Fruit fly (Drosophila melanogaster) whole organism, embryonic: Measurements from ENCODE around the gene SecS.

ENCODE experiments used
- Atf-2 ChIP-seq: fragments of 200-800 bp; sonication (Bioruptor generic); optimal IDR thresholded peaks from 2 replicates; lab custom pipeline; 2016; ENCODE audit warnings: missing biosample characterization, missing genetic modification characterization
- CG10147 ChIP-seq: fragments of 200-800 bp; sonication (Bioruptor generic); optimal IDR thresholded peaks from 2 replicates; lab custom pipeline; 2019; ENCODE audit warnings: missing biosample characterization, mild to moderate bottlenecking, missing genetic modification characterization, moderate library complexity
- CG11456 ChIP-seq: fragments of 200-800 bp; sonication (Bioruptor generic); IDR thresholded peaks from 3 replicates; pipeline ENCODE4 v1.3.6; 2022; ENCODE audit warnings: missing biosample characterization, missing genetic modification characterization
- CG11695 ChIP-seq: fragments of 200-800 bp; sonication (Bioruptor generic); IDR thresholded peaks from 3 replicates; pipeline ENCODE4 v1.3.6; 2022; ENCODE audit warnings: missing biosample characterization, missing genetic modification characterization
- CG12659 ChIP-seq: fragments of 200-800 bp; sonication (Bioruptor generic); optimal IDR thresholded peaks from 3 replicates; lab custom pipeline; 2017; ENCODE audit warnings: mild to moderate bottlenecking, missing biosample characterization, missing genetic modification reagents, missing genetic modification characterization
- CG12769 ChIP-seq: fragments of 200-800 bp; sonication (Bioruptor generic); optimal IDR thresholded peaks from 2 replicates; lab custom pipeline; 2019; ENCODE audit warnings: missing biosample characterization, mild to moderate bottlenecking, missing genetic modification characterization, moderate library complexity
- CG14441 ChIP-seq: fragments of 200-800 bp; sonication (Bioruptor generic); IDR thresholded peaks from 2 replicates; pipeline ENCODE4 v1.3.6; 2022; ENCODE audit warnings: missing biosample characterization, missing genetic modification characterization
- CG15514 ChIP-seq: fragments of 200-800 bp; sonication (Bioruptor generic); optimal IDR thresholded peaks from 3 replicates; lab custom pipeline; 2017; ENCODE audit warnings: missing biosample characterization, missing genetic modification characterization, mild to moderate bottlenecking, moderate library complexity, missing genetic modification reagents
- CG15601 ChIP-seq: fragments of 200-800 bp; sonication (Bioruptor generic); optimal IDR thresholded peaks from 3 replicates; lab custom pipeline; 2019; ENCODE audit warnings: missing biosample characterization, mild to moderate bottlenecking, missing genetic modification characterization, moderate library complexity
- CG17328 ChIP-seq: fragments of 200-800 bp; sonication (Bioruptor generic); IDR thresholded peaks from 2 replicates; pipeline ENCODE4 v1.3.6; 2022; ENCODE audit warnings: missing biosample characterization, missing genetic modification characterization
- CG18476 ChIP-seq: fragments of 200-800 bp; sonication (Bioruptor generic); optimal IDR thresholded peaks from 2 replicates; lab custom pipeline; 2016; ENCODE audit warnings: missing biosample characterization, mild to moderate bottlenecking, missing genetic modification characterization
- CG30403 ChIP-seq: fragments of 200-800 bp; sonication (Bioruptor generic); optimal IDR thresholded peaks from 3 replicates; lab custom pipeline; 2016; ENCODE audit warnings: missing biosample characterization, missing genetic modification characterization
- CG31224 ChIP-seq: fragments of 200-800 bp; sonication (Bioruptor generic); IDR thresholded peaks from 2 replicates; pipeline ENCODE4 v1.3.6; 2022; ENCODE audit warnings: missing biosample characterization, missing genetic modification characterization
- CG31365 ChIP-seq: fragments of 200-800 bp; sonication (Bioruptor generic); optimal IDR thresholded peaks from 2 replicates; lab custom pipeline; 2018; ENCODE audit warnings: missing biosample characterization, mild to moderate bottlenecking, missing genetic modification characterization
- CG4328 ChIP-seq: fragments of 200-800 bp; sonication (Bioruptor generic); optimal IDR thresholded peaks from 3 replicates; lab custom pipeline; 2017; ENCODE audit warnings: missing biosample characterization, missing genetic modification reagents, missing genetic modification characterization
- CG4820 ChIP-seq: fragments of 200-800 bp; sonication (Bioruptor generic); optimal IDR thresholded peaks from 3 replicates; lab custom pipeline; 2016; ENCODE audit warnings: missing biosample characterization, missing genetic modification characterization
- CG5953 ChIP-seq: fragments of 200-800 bp; sonication (Bioruptor generic); IDR thresholded peaks from 2 replicates; pipeline ENCODE4 v1.3.6; 2022; ENCODE audit warnings: missing biosample characterization, missing genetic modification characterization
- CG7271 ChIP-seq: fragments of 200-800 bp; sonication (Bioruptor generic); optimal IDR thresholded peaks from 2 replicates; lab custom pipeline; 2018; ENCODE audit warnings: missing biosample characterization, mild to moderate bottlenecking, missing genetic modification characterization, moderate library complexity
- CG7963 ChIP-seq: fragments of 200-800 bp; sonication (Bioruptor generic); IDR thresholded peaks from 3 replicates; pipeline ENCODE4 v1.3.6; 2022; ENCODE audit warnings: missing biosample characterization, missing genetic modification characterization; ENCODE audit not compliant: partially characterized antibody
- CG8281 ChIP-seq: fragments of 200-800 bp; sonication (Bioruptor generic); optimal IDR thresholded peaks from 2 replicates; lab custom pipeline; 2018; ENCODE audit warnings: missing biosample characterization, mild to moderate bottlenecking, missing genetic modification characterization, moderate library complexity
- Eip74EF ChIP-seq, 2 experiments: fragments of 200-800 bp in 1 of 2; fragments of >200 bp in 1 of 2; sonication (Bioruptor generic) in 1 of 2; optimal IDR thresholded peaks; 2 replicates each; lab custom pipeline; 2017 to 2019; ENCODE audit warnings: missing biosample characterization in 2 of 2, missing genetic modification characterization in 2 of 2, mild to moderate bottlenecking in 1 of 2, moderate library complexity in 1 of 2
- Ets65A ChIP-seq: fragments of 200-800 bp; sonication (Bioruptor generic); peaks from one replicate; lab custom pipeline; 2016; ENCODE audit warnings: missing biosample characterization, missing genetic modification characterization
- Gug ChIP-seq: fragments of 200-800 bp; sonication (Bioruptor generic); IDR thresholded peaks from 4 replicates; pipeline ENCODE4 v1.3.6; 2022; ENCODE audit warnings: missing biosample characterization, missing genetic modification characterization
- H2.0 ChIP-seq: fragments of 200-800 bp; sonication (Bioruptor generic); IDR thresholded peaks from 2 replicates; pipeline ENCODE4 v1.3.6; 2022; ENCODE audit warnings: missing biosample characterization, missing genetic modification characterization
- HLH4C ChIP-seq: fragments of 200-800 bp; sonication (Bioruptor generic); IDR thresholded peaks from 3 replicates; pipeline ENCODE4 v1.3.6; 2022; ENCODE audit warnings: missing biosample characterization, missing genetic modification characterization; ENCODE audit not compliant: partially characterized antibody
- Lhr ChIP-seq: fragments of 200-800 bp; sonication (Bioruptor generic); optimal IDR thresholded peaks from 3 replicates; lab custom pipeline; 2017; ENCODE audit warnings: mild to moderate bottlenecking, missing biosample characterization, missing genetic modification reagents, missing genetic modification characterization
- Sry-β ChIP-seq: fragments of 200-800 bp; sonication (Bioruptor generic); optimal IDR thresholded peaks from 2 replicates; lab custom pipeline; 2018; ENCODE audit warnings: missing biosample characterization, mild to moderate bottlenecking, missing genetic modification characterization, moderate library complexity
- bigmax ChIP-seq: fragments of 200-800 bp; sonication (Bioruptor generic); optimal IDR thresholded peaks from 2 replicates; lab custom pipeline; 2018; ENCODE audit warnings: missing biosample characterization, mild to moderate bottlenecking, missing genetic modification characterization
- cas ChIP-seq: fragments of 200-800 bp; sonication (Bioruptor generic); IDR thresholded peaks from 2 replicates; pipeline ENCODE4 v1.3.6; 2022; ENCODE audit warnings: missing biosample characterization, missing genetic modification characterization
- danr ChIP-seq: fragments of 200-800 bp; sonication (Bioruptor generic); IDR thresholded peaks from 2 replicates; pipeline ENCODE4 v1.3.6; 2022; ENCODE audit warnings: missing biosample characterization, missing genetic modification characterization
- dm ChIP-seq: fragments of 200-800 bp; sonication (Bioruptor generic); optimal IDR thresholded peaks from 3 replicates; lab custom pipeline; 2016; ENCODE audit warnings: missing biosample characterization, missing genetic modification characterization
- gfzf ChIP-seq: fragments of 200-800 bp; sonication (Bioruptor generic); optimal IDR thresholded peaks from 2 replicates; lab custom pipeline; 2016; ENCODE audit warnings: missing biosample characterization, mild to moderate bottlenecking, missing genetic modification characterization, moderate library complexity
- grau ChIP-seq: fragments of 200-800 bp; optimal IDR thresholded peaks from 3 replicates; lab custom pipeline; 2019; ENCODE audit warnings: missing biosample characterization, mild to moderate bottlenecking, missing genetic modification characterization, moderate library complexity
- gsb ChIP-seq: fragments of 200-800 bp; sonication (Bioruptor generic); IDR thresholded peaks from 2 replicates; pipeline ENCODE4 v1.3.6; 2022; ENCODE audit warnings: missing biosample characterization, missing genetic modification characterization
- h ChIP-seq: fragments of >200 bp; optimal IDR thresholded peaks from 2 replicates; lab custom pipeline; 2017
- ind ChIP-seq: fragments of 200-800 bp; sonication (Bioruptor generic); optimal IDR thresholded peaks from 3 replicates; lab custom pipeline; 2016; ENCODE audit warnings: missing biosample characterization, missing genetic modification characterization
- knrl ChIP-seq: fragments of 200-800 bp; sonication (Bioruptor generic); IDR thresholded peaks from 3 replicates; pipeline ENCODE4 v1.3.6; 2022; ENCODE audit warnings: missing biosample characterization, missing genetic modification characterization; ENCODE audit not compliant: partially characterized antibody
- lbe ChIP-seq: fragments of 200-800 bp; sonication (Bioruptor generic); optimal IDR thresholded peaks from 2 replicates; lab custom pipeline; 2016; ENCODE audit warnings: missing biosample characterization, mild to moderate bottlenecking, missing genetic modification characterization
- mam ChIP-seq: fragments of 200-800 bp; sonication (Bioruptor generic); optimal IDR thresholded peaks from 3 replicates; lab custom pipeline; 2016; ENCODE audit warnings: missing biosample characterization, missing genetic modification characterization
- prd ChIP-seq, 3 experiments: fragments of >200 bp in 2 of 3; fragments of 200-800 bp in 1 of 3; sonication (Bioruptor generic) in 1 of 3; optimal IDR thresholded peaks in 2 of 3; IDR thresholded peaks in 1 of 3; 2 replicates in 2 of 3; 3 replicates in 1 of 3; pipeline versions ENCODE4 v1.3.6 to Lab custom; 2017 to 2022; ENCODE audit warnings: missing biosample characterization in 1 of 3, missing genetic modification characterization in 1 of 3
- ro ChIP-seq: fragments of 200-800 bp; sonication (Bioruptor generic); IDR thresholded peaks from 2 replicates; pipeline ENCODE4 v1.3.6; 2022; ENCODE audit warnings: missing biosample characterization, missing genetic modification characterization
- sisA ChIP-seq: fragments of 200-800 bp; sonication (Bioruptor generic); IDR thresholded peaks from 2 replicates; pipeline ENCODE4 v1.3.6; 2022; ENCODE audit warnings: missing biosample characterization, missing genetic modification characterization
- tx ChIP-seq: fragments of 200-800 bp; sonication (Bioruptor generic); optimal IDR thresholded peaks from 2 replicates; lab custom pipeline; 2016; ENCODE audit warnings: missing biosample characterization, missing genetic modification characterization
- unpg ChIP-seq: fragments of 200-800 bp; sonication (Bioruptor generic); optimal IDR thresholded peaks from 3 replicates; lab custom pipeline; 2018; ENCODE audit warnings: missing biosample characterization, mild to moderate bottlenecking, missing genetic modification characterization, moderate library complexity
- vfl ChIP-seq: fragments of 200-800 bp; sonication (Bioruptor generic); optimal IDR thresholded peaks from 2 replicates; lab custom pipeline; 2016; ENCODE audit warnings: missing biosample characterization, missing genetic modification characterization
- zen2 ChIP-seq: fragments of 200-800 bp; sonication (Bioruptor generic); IDR thresholded peaks from 3 replicates; pipeline ENCODE4 v1.3.6; 2022; ENCODE audit warnings: missing biosample characterization, missing genetic modification characterization; ENCODE audit not compliant: partially characterized antibody
- zfh2 ChIP-seq: fragments of 200-800 bp; sonication (Bioruptor generic); optimal IDR thresholded peaks from 2 replicates; lab custom pipeline; 2016; ENCODE audit warnings: missing biosample characterization, missing genetic modification characterization

SecS gene

dm6 chr3R:5648569-5649476, 47.6 kb downstream of the SecS start, which contains the start of the genes MTA1-like and Sec23 (continued):
- TF ChIP-seq gfzf (GFP tag; lab: Kevin White, UChicago), result peak; percentile 13
- no peak for TF ChIP-seq gsb (GFP tag; lab: Robert Waterston, UW)
- peak; percentile 25; the same call in 1 of the 2 replicates for TF ChIP-seq CG14441 (GFP tag; lab: Robert Waterston, UW)
- TF ChIP-seq CG5953 (GFP tag; lab: Robert Waterston, UW), result no peak
- TF ChIP-seq CG12769 (tag; lab: Kevin White, UChicago), result no peak
- peak; percentile 53 for TF ChIP-seq Sry-β
- TF ChIP-seq CG10147 (GFP tag; lab: Kevin White, UChicago), result peak; percentile 56
- no peak for TF ChIP-seq Eip74EF (GFP tag; optimal IDR thresholded peaks at IDR 0.05; lab: Kevin White, UChicago)
- peak; percentile 63 for TF ChIP-seq grau (tag; lab: Kevin White, UChicago)
- TF ChIP-seq unpg (GFP tag; lab: Kevin White, UChicago), result peak; percentile 29
- TF ChIP-seq HLH4C, result peak; percentile 92
- TF ChIP-seq zfh2 (GFP tag; lab: Kevin White, UChicago), result peak; percentile 54
- no peak for TF ChIP-seq ro
- TF ChIP-seq ind (GFP tag; lab: Kevin White, UChicago), result peak; percentile 61
- TF ChIP-seq CG15514 (GFP tag; lab: Kevin White, UChicago), result peak; percentile 36
- peak; percentile 65 for TF ChIP-seq CG30403 (GFP tag; lab: Kevin White, UChicago)
- peak; percentile 93 for TF ChIP-seq Ets65A (GFP tag; lab: Kevin White, UChicago)
- TF ChIP-seq danr (GFP tag; lab: Robert Waterston, UW), result no peak; the same call in 1 of the 2 replicates
- TF ChIP-seq H2.0 (GFP tag; lab: Robert Waterston, UW), result no peak
- peak; percentile 5; the same call in 1 of the 2 replicates for TF ChIP-seq CG31224 (GFP tag; lab: Robert Waterston, UW)
- TF ChIP-seq CG11456 (GFP tag; lab: Robert Waterston, UW), result peak; percentile 45; the same call in 1 of the 3 replicates
- TF ChIP-seq mam, result peak; percentile 53
- TF ChIP-seq prd (optimal IDR thresholded peaks at IDR 0.05; lab: Kevin White, UChicago), result no peak
- peak; percentile 52; the same call in 1 of the 3 replicates for TF ChIP-seq prd (GFP tag; IDR thresholded peaks at IDR 0.05; lab: Robert Waterston, UW)
- TF ChIP-seq knrl (GFP tag; lab: Robert Waterston, UW), result peak; percentile 98
- no peak for TF ChIP-seq bigmax (GFP tag; lab: Kevin White, UChicago)
- TF ChIP-seq CG15601, result peak; percentile 64
- peak; percentile 34 for TF ChIP-seq CG4820 (GFP tag; lab: Kevin White, UChicago)
- no peak for TF ChIP-seq vfl (GFP tag; lab: Kevin White, UChicago)
- TF ChIP-seq zen2 (GFP tag; lab: Robert Waterston, UW), result peak; percentile 85; the same call in 2 of the 3 replicates
- TF ChIP-seq lbe, result peak; percentile 54
- TF ChIP-seq Lhr (GFP tag; lab: Kevin White, UChicago), result peak; percentile 4
- peak; percentile 73; the same call in 2 of the 4 replicates for TF ChIP-seq Gug (GFP tag; lab: Robert Waterston, UW)
- no peak for TF ChIP-seq Atf-2 (GFP tag; lab: Kevin White, UChicago)
- no peak for TF ChIP-seq CG17328 (GFP tag; lab: Robert Waterston, UW)
- peak; percentile 36 for TF ChIP-seq dm (GFP tag; lab: Kevin White, UChicago)
- no peak for TF ChIP-seq h (lab: Kevin White, UChicago)
- no peak for TF ChIP-seq CG8281
- TF ChIP-seq cas (GFP tag; lab: Robert Waterston, UW), result no peak
- peak; percentile 87 for TF ChIP-seq CG12659
- peak; percentile 14 for TF ChIP-seq tx (GFP tag; lab: Kevin White, UChicago)
- TF ChIP-seq CG7271, result no peak
- no peak for TF ChIP-seq CG31365 (tag; lab: Kevin White, UChicago)
- TF ChIP-seq sisA (GFP tag; lab: Robert Waterston, UW), result peak; percentile 55
- TF ChIP-seq CG4328, result no peak
- 0 out of 3 replicates have a peak, but pooled peaks have one; percentile 27 for TF ChIP-seq CG11695 (GFP tag; lab: Robert Waterston, UW)
- TF ChIP-seq CG7963, result peak; percentile 74; the same call in 2 of the 3 replicates
- peak; percentile 11 for TF ChIP-seq CG18476 (GFP tag; lab: Kevin White, UChicago)
